Fruit fly (Drosophila melanogaster) whole organism, wandering third instar larva: ENCODE results near the gene CG4629.

ENCODE experiments used
- CG32264 ChIP-seq: fragments of 200-800 bp; sonication (Bioruptor generic); optimal IDR thresholded peaks from 2 replicates; lab custom pipeline; 2016; ENCODE audit warnings: missing biosample characterization, missing genetic modification characterization
- Dfd ChIP-seq: fragments of >200 bp; optimal IDR thresholded peaks from 2 replicates; lab custom pipeline; 2017; ENCODE audit warnings: missing biosample characterization, missing genetic modification characterization
- HLH106 ChIP-seq: fragments of 200-800 bp; optimal IDR thresholded peaks from 3 replicates; lab custom pipeline; 2019; ENCODE audit warnings: missing biosample characterization, mild to moderate bottlenecking, missing genetic modification characterization, moderate library complexity
- Mio ChIP-seq: sonication (Bioruptor generic); optimal IDR thresholded peaks from 2 replicates; lab custom pipeline; 2016; ENCODE audit warnings: missing biosample characterization, missing genetic modification characterization
- Myc ChIP-seq: fragments of >200 bp; optimal IDR thresholded peaks from 2 replicates; lab custom pipeline; 2017
- N ChIP-seq: fragments of >200 bp; optimal IDR thresholded peaks from 2 replicates; lab custom pipeline; 2018; ENCODE audit warnings: missing biosample characterization, missing external identifiers, missing genetic modification characterization
- Sp1 ChIP-seq: fragments of 200-800 bp; sonication (Bioruptor generic); optimal IDR thresholded peaks from 3 replicates; lab custom pipeline; 2019; ENCODE audit warnings: missing biosample characterization, mild to moderate bottlenecking, missing genetic modification characterization, moderate library complexity
- dl ChIP-seq, 2 experiments: fragments of 175-275, 200-275 bp in 1 of 2; fragments of 200-275 bp in 1 of 2; sonication (Bioruptor generic); optimal IDR thresholded peaks; lab custom pipeline; 2018; ENCODE audit warnings: mild to moderate bottlenecking in 2 of 2, missing biosample characterization in 2 of 2, missing genetic modification characterization in 2 of 2, moderate library complexity in 2 of 2; ENCODE audit not compliant: partially characterized antibody in 2 of 2, insufficient read depth in 1 of 2
- dmrt93B ChIP-seq: fragments of 200-800 bp; sonication (Bioruptor generic); optimal IDR thresholded peaks from 2 replicates; lab custom pipeline; 2018; ENCODE audit warnings: missing biosample characterization, mild to moderate bottlenecking, missing genetic modification characterization
- fru ChIP-seq: fragments of 200-800 bp; sonication (Bioruptor generic); optimal IDR thresholded peaks from 3 replicates; lab custom pipeline; 2016; ENCODE audit warnings: missing biosample characterization, mild to moderate bottlenecking, missing genetic modification characterization
- h ChIP-seq: fragments of 200-800 bp; sonication (Bioruptor generic); optimal IDR thresholded peaks from 3 replicates; lab custom pipeline; 2016; ENCODE audit warnings: missing biosample characterization, mild to moderate bottlenecking, missing genetic modification characterization
- jim ChIP-seq: fragments of 175-275, 200-325 bp; sonication (Bioruptor generic); optimal IDR thresholded peaks from 2 replicates; lab custom pipeline; 2016; ENCODE audit warnings: missing biosample characterization, mild to moderate bottlenecking, missing genetic modification characterization
- pan ChIP-seq: fragments of >200 bp; optimal IDR thresholded peaks from 2 replicates; lab custom pipeline; 2017

- TF ChIP-seq Dfd (no peak), dmrt93B (GFP tag; lab: Kevin White, UChicago) (peak; percentile 2), Sp1 (GFP tag; lab: Kevin White, UChicago) (peak; percentile 20), HLH106 (tag; lab: Kevin White, UChicago) (peak; percentile 53), Myc (lab: Kevin White, UChicago) (no peak), CG32264 (no peak), jim (no peak), pan (lab: Kevin White, UChicago) (no peak), dl (GFP tag; optimal IDR thresholded peaks at IDR 0.05; lab: Kevin White, UChicago; ENCODE audit: insufficient read depth in 1 of 2, partially characterized antibody in 2 of 2) (no peak), fru (GFP tag; lab: Kevin White, UChicago) (peak; percentile 65), N (no peak), h (GFP tag; lab: Kevin White, UChicago) (peak; percentile 56), Mio (no peak)
Measured at dm6 chr2L:1070941-1071340, 31.4 kb downstream of the CG4629 start.
